Worm (Caenorhabditis elegans) whole organism, early embryonic: ENCODE results near the gene srg-60.

Source experiments
- B0310.2 ChIP-seq: sonication (generic microtip); optimal IDR thresholded peaks from 2 replicates; lab custom pipeline; 2016; ENCODE audit warnings: mild to moderate bottlenecking, missing genetic modification characterization, missing compliant biosample characterization
- F13C5.2 ChIP-seq: sonication (generic microtip); optimal IDR thresholded peaks from 2 replicates; lab custom pipeline; 2017; ENCODE audit warnings: mild to moderate bottlenecking, missing genetic modification characterization, inconsistent platforms, missing compliant biosample characterization
- aly-1 ChIP-seq: sonication (generic microtip); optimal IDR thresholded peaks from 2 replicates; lab custom pipeline; 2016; ENCODE audit warnings: missing genetic modification characterization, missing compliant biosample characterization
- ama-1 ChIP-seq: fragments of 150-350 bp; optimal IDR thresholded peaks from 2 replicates; lab custom pipeline; 2014
- ceh-36 ChIP-seq: sonication (generic microtip); optimal IDR thresholded peaks from 2 replicates; lab custom pipeline; 2016; ENCODE audit warnings: missing genetic modification characterization, inconsistent platforms, missing compliant biosample characterization
- ets-7 ChIP-seq: sonication (generic microtip); optimal IDR thresholded peaks from 2 replicates; lab custom pipeline; 2016; ENCODE audit warnings: missing genotype, missing genetic modification characterization, missing compliant biosample characterization
- flt-1 ChIP-seq: fragments of 200-800 bp; sonication (Bioruptor generic); IDR thresholded peaks from 2 replicates; pipeline ENCODE4 v1.3.6; 2022; ENCODE audit warnings: missing genetic modification characterization, missing compliant biosample characterization
- hmbx-1 ChIP-seq: sonication (generic microtip); optimal IDR thresholded peaks from 2 replicates; lab custom pipeline; 2016; ENCODE audit warnings: mild to moderate bottlenecking, missing genetic modification characterization, missing compliant biosample characterization
- hmg-4 ChIP-seq: fragments of 200-800 bp; sonication (Bioruptor generic); optimal IDR thresholded peaks from 2 replicates; lab custom pipeline; 2018; ENCODE audit warnings: mild to moderate bottlenecking, missing genetic modification characterization, missing compliant biosample characterization
- hnd-1 ChIP-seq: sonication (generic microtip); optimal IDR thresholded peaks from 2 replicates; lab custom pipeline; 2016; ENCODE audit warnings: missing genetic modification characterization, missing compliant biosample characterization
- pes-1 ChIP-seq: fragments of 200-800 bp; sonication (Bioruptor generic); IDR thresholded peaks from 2 replicates; pipeline ENCODE4 v1.3.6; 2022; ENCODE audit warnings: missing genetic modification reagents, missing genetic modification characterization, missing compliant biosample characterization
- scrt-1 ChIP-seq: fragments of 200-800 bp; sonication (Bioruptor generic); IDR thresholded peaks from 2 replicates; pipeline ENCODE4 v1.3.6; 2022; ENCODE audit warnings: missing genetic modification characterization, missing compliant biosample characterization
- sea-1 ChIP-seq: fragments of 200-800 bp; sonication (Bioruptor generic); conservative IDR thresholded peaks from 2 replicates; pipeline ENCODE4 v1.3.6; 2022; ENCODE audit warnings: missing genetic modification characterization, missing compliant biosample characterization
- tra-4 ChIP-seq: sonication (generic microtip); optimal IDR thresholded peaks from 2 replicates; lab custom pipeline; 2017; ENCODE audit warnings: missing genetic modification characterization, missing compliant biosample characterization

ce11 chrV:2767465-2767864 is 45.0 kb upstream of the srg-60 start, which contains the start of gene R05D8.9:
- TF ChIP-seq ama-1 (lab: Kevin White, UChicago) (no peak), hmg-4 (no peak), ets-7 (tag; lab: Kevin White, UChicago) (no peak), flt-1 (GFP tag; lab: Robert Waterston, UW) (no peak), pes-1 (no peak), aly-1 (tag; lab: Kevin White, UChicago) (no peak), hmbx-1 (tag; lab: Kevin White, UChicago) (no peak), tra-4 (no peak), F13C5.2 (no peak), scrt-1 (GFP tag; lab: Robert Waterston, UW) (no peak), hnd-1 (tag; lab: Kevin White, UChicago) (no peak), B0310.2 (tag; lab: Kevin White, UChicago) (no peak), sea-1 (no peak), ceh-36 (tag; lab: Kevin White, UChicago) (no peak)
